Worm (Caenorhabditis elegans): Measurements from ENCODE around the gene phg-1.

phg-1 gene

DNA sequence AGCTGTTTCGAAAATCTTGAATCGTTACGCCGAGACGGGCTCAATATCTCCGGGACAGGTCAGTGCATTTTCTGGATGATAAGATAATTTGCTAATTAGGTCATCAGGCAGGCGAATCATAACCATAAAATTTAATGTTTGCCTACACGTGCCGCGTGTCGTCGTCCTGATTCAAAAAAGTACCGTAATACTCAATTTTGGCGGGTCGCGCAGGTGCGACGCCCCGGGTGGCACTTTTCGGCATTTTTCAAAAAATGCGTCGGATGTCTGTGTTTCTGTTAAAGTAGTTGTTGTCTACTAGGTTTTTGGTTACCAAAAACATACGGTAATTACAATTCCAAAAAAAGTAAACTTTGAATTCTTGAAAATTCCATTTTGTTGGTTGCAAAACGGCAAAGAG, 10.0 kb downstream of the phg-1 start:
- TF ChIP-seq zag-1 (tag; optimal IDR thresholded peaks at IDR 0.05) (no peak), unc-62 (GFP tag; optimal IDR thresholded peaks at IDR 0.05) (no peak), aly-2 (tag; optimal IDR thresholded peaks at IDR 0.05) (no peak)

DNA sequence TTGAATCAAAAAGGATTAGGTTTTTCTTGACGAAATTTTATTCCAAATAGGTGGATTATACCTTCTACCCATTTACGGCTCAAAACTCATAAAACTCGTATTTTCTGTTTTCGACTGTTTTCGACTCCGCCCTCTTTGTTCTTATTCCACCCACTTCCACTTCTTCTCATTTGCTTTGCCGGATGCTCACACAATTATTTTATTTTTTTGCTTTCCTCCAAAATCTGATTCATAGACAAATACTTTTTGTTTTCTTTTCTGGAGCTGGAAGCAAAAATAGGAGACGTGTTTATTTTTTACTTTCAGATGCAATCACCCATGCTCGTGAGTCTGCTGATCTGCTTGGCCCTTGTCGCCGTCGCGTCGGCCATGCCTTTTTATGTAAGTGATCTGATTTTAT, 17.6 kb downstream of the phg-1 start, which contains the start of gene nlp-63:
Gene nlp-63, plus strand, starts transcription at position 301 of the 400 bp plus-strand sequence.
- no peak for TF ChIP-seq lsy-2 (tag; optimal IDR thresholded peaks at IDR 0.05)
- no peak for TF ChIP-seq lin-39 (tag; optimal IDR thresholded peaks at IDR 0.05)
- TF ChIP-seq nhr-21 (tag; optimal IDR thresholded peaks at IDR 0.05) = no peak
- no peak for TF ChIP-seq dmd-4 (tag; optimal IDR thresholded peaks at IDR 0.05)
- TF ChIP-seq mab-5 (tag; optimal IDR thresholded peaks at IDR 0.05) = no peak
- TF ChIP-seq nhr-11 (tag; optimal IDR thresholded peaks at IDR 0.05) = no peak
- TF ChIP-seq mbf-1 (tag; optimal IDR thresholded peaks at IDR 0.05) = no peak
- TF ChIP-seq elt-1 (tag; optimal IDR thresholded peaks at IDR 0.05) = no peak
- TF ChIP-seq nhr-129 (tag; optimal IDR thresholded peaks at IDR 0.05) = no peak
- no peak for TF ChIP-seq ZK546.5 (tag; optimal IDR thresholded peaks at IDR 0.05)
- TF ChIP-seq snpc-4 (tag; optimal IDR thresholded peaks at IDR 0.05) = no peak
- TF ChIP-seq unc-39 (tag; optimal IDR thresholded peaks at IDR 0.05) = no peak

DNA sequence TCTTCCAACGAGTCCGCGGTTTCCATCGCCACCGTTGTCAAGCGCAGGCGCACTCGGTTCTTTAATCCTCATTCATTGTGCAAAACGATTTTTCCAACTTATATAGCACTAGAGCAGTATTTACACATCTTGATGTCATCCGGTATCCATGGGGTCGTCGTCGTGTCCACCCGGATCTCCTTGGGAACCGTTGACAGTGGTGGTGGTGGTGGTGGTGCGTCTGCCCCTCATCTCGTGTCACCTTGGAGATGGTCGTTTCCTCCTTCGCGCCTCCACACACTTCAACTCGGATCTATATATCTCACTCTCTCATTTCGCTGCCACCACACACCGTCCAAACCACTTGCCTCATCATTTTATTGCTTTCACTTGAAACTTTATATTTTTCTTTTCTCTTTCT, 25.3 kb downstream of the phg-1 start:
- TF ChIP-seq mdl-1 (tag; optimal IDR thresholded peaks at IDR 0.05) (no peak), ztf-1 (GFP tag; conservative IDR thresholded peaks at IDR 0.05) (0 out of 2 replicates have a peak, but pooled peaks have one; percentile 69)

DNA sequence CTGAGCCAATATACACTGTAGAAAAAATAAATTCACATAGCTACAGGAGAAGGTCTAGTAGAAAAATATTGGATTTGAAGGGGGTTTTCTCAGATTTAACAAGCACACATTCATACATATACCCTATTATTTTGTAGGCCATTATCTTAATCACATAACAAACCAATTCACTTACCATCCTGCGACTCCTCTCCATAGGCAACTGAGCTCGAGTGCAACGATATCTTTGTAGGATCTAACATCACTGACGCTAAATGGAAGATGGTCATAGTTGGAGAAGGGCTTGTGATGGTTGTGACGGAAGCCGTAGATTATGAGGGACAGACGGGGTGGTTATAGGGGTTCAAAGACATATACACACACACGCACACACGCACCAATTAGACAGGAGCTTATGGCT, 26.7 kb downstream of the phg-1 start:
- no peak for TF ChIP-seq egl-27 (tag; optimal IDR thresholded peaks at IDR 0.05)
- TF ChIP-seq snpc-4 (tag; optimal IDR thresholded peaks at IDR 0.05) = no peak
- no peak for TF ChIP-seq ztf-11 (tag; optimal IDR thresholded peaks at IDR 0.05)
- TF ChIP-seq nhr-77 (tag; optimal IDR thresholded peaks at IDR 0.05) = no peak
- no peak for TF ChIP-seq elt-1 (tag; optimal IDR thresholded peaks at IDR 0.05)
- TF ChIP-seq lin-13 (GFP tag; optimal IDR thresholded peaks at IDR 0.05) = no peak
- no peak for TF ChIP-seq gmeb-1 (tag; optimal IDR thresholded peaks at IDR 0.05)
- TF ChIP-seq blmp-1 (tag; optimal IDR thresholded peaks at IDR 0.05; ENCODE audit: insufficient read depth) = no peak

DNA sequence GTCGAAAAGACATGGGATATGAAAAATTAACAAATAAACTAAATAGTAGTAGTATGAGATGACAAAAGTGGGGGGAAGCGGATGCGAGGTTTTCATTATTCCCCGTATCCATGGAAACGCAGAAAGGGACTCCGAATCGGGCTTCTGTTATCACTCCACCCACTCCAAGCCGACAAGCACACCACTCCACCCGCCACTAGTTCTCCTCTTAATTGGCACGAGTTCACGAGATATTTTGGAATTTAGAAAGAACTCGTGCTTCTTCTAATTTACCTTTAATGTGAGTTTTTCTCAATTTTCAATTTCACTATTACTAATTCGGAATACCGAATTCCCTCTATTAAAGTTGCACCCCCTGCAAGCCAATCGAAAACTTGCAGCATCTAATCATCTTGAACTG, 28.9 kb downstream of the phg-1 start:
- TF ChIP-seq lin-11 (tag; optimal IDR thresholded peaks at IDR 0.05) (peak; percentile 0), lsy-2 (tag; optimal IDR thresholded peaks at IDR 0.05) (no peak), nhr-10 (tag; optimal IDR thresholded peaks at IDR 0.05) (no peak), nhr-237 (tag; optimal IDR thresholded peaks at IDR 0.05) (no peak), nhr-12 (tag; optimal IDR thresholded peaks at IDR 0.05) (no peak), sem-4 (tag; optimal IDR thresholded peaks at IDR 0.05) (no peak), lin-39 (tag; optimal IDR thresholded peaks at IDR 0.05) (no peak), elt-1 (tag; optimal IDR thresholded peaks at IDR 0.05) (no peak)

DNA sequence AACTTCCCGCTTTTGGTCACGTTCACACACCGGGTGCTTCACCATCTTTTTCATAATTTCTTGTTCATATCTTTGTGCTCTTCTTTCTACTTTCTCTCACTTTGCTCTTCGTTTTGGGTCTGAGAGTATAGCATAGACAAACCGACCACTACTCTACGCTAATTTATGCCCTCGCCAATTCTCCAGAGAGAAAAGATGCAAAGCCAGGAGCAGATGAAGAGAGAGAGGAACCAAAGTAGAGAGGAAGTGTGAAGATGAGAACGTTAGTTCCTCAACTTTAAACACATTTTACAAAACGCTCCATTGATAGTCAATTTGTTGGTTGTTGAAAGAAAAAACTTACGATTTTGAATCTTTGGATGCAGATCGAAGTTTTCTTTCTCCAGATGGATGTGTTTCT, 30.3 kb downstream of the phg-1 start:
- TF ChIP-seq gmeb-1 (tag; optimal IDR thresholded peaks at IDR 0.05) = no peak
- TF ChIP-seq sma-9 (GFP tag; optimal IDR thresholded peaks at IDR 0.05) = no peak
- no peak for TF ChIP-seq sma-9 (tag; optimal IDR thresholded peaks at IDR 0.05)
- peak; percentile 13 for TF ChIP-seq C34F6.9 (tag; optimal IDR thresholded peaks at IDR 0.05)

DNA sequence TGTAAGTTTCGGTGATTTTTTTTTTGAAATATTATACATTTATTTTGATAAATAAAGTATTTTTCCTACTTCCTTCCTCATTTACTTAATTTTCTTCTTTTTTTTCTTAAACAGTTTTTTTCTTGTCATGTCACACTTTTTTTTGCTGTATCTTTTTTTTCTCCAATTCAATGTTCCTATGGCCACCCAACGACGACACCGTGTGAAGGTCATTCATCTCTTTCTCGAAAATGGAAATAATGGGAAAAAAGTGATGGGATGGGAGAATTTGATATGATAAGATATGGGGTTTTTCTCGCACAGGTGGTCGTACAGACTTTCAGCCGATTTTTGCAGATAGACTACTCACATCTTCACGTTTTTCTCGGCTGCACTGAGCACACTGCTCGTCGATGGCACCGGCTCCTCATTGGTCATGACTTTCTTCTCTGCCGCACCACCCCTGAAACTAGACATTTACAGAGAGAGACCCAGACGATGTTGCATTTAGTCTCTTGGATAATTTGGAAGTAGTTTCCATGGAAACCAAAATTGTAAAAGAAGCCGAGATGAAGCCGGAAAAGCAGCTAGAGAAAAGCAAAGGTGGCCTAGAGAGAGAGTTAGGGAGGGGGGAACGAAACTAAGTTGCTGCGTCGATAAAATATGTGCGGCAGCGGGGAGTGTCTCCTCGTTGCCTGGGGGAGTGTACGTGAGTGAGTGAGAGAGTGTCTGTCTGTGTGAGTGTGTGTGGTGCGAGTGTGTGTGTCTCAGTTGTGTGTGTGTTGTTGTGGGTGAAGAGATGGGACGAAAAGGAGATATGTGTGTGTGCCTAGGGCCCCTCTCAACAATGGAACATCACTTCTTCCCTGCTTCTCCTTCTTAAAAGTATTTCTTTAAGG, 31.7 kb downstream of the phg-1 start, which contains the start of gene daf-19:
Gene daf-19, minus strand, starts transcription at position 442 of the 878 bp plus-strand sequence.
- TF ChIP-seq nhr-11 (tag; optimal IDR thresholded peaks at IDR 0.05) = no peak
- TF ChIP-seq dmd-4 (tag; optimal IDR thresholded peaks at IDR 0.05) = no peak
- TF ChIP-seq C34F6.9 (tag; optimal IDR thresholded peaks at IDR 0.05) = peak; percentile 78
- TF ChIP-seq mdl-1 (tag; optimal IDR thresholded peaks at IDR 0.05) = peak in 1 of 2 experiments; percentile 36
- peak; percentile 5 for TF ChIP-seq nhr-10 (tag; optimal IDR thresholded peaks at IDR 0.05)
- no peak for TF ChIP-seq nhr-23 (tag; optimal IDR thresholded peaks at IDR 0.05)
- peak; percentile 49 for TF ChIP-seq lin-13 (GFP tag; optimal IDR thresholded peaks at IDR 0.05)
- no peak for TF ChIP-seq peb-1 (tag; optimal IDR thresholded peaks at IDR 0.05)
- TF ChIP-seq unc-55 (GFP tag; optimal IDR thresholded peaks at IDR 0.05) = peak; percentile 76
- no peak for TF ChIP-seq elt-3 (tag; optimal IDR thresholded peaks at IDR 0.05)
- TF ChIP-seq nhr-129 (tag; optimal IDR thresholded peaks at IDR 0.05) = peak; percentile 71
- TF ChIP-seq nhr-21 (tag; optimal IDR thresholded peaks at IDR 0.05) = peak; percentile 55
- TF ChIP-seq ztf-4 (tag; optimal IDR thresholded peaks at IDR 0.05) = peak; percentile 56
- TF ChIP-seq unc-62 (GFP tag; optimal IDR thresholded peaks at IDR 0.05) = no peak
- TF ChIP-seq lin-11 (tag; optimal IDR thresholded peaks at IDR 0.05) = peak; percentile 63
- no peak for TF ChIP-seq mbf-1 (tag; optimal IDR thresholded peaks at IDR 0.05)
- TF ChIP-seq R02D3.7 (tag; optimal IDR thresholded peaks at IDR 0.05) = no peak
- TF ChIP-seq crh-2 (tag; optimal IDR thresholded peaks at IDR 0.05) = peak; percentile 59
- peak; percentile 27 to 65 for TF ChIP-seq lsy-2 (tag; optimal IDR thresholded peaks at IDR 0.05)
- peak; percentile 48 for TF ChIP-seq egl-27 (tag; optimal IDR thresholded peaks at IDR 0.05)
- no peak for TF ChIP-seq elt-1 (tag; optimal IDR thresholded peaks at IDR 0.05)
- TF ChIP-seq nhr-12 (tag; optimal IDR thresholded peaks at IDR 0.05) = no peak
- peak; percentile 38 for TF ChIP-seq Y55F3AM.14 (GFP tag; optimal IDR thresholded peaks at IDR 0.05)

Measured in whole organism, L2 larva.